Comparison of ENCODE assay signal across 4 worm cellular contexts in genomic region chrIII:5120593-5120992, ce11.
TF ChIP-seq lines count a peak whose summit lies in the region.

No protein-coding gene starts in this region.

TF ChIP-seq in whole organism, L1 larva, 84 proteins besides CTCF, POLR2A, EP300 and RAD21:
- TF ChIP-seq ceh-82 (tag; optimal IDR thresholded peaks at IDR 0.05; lab: Kevin White, UChicago) (no peak), ztf-11 (tag; optimal IDR thresholded peaks at IDR 0.05; lab: Kevin White, UChicago) (peak in 1 of 2 experiments; percentile 52), pqm-1 (tag; optimal IDR thresholded peaks at IDR 0.05; lab: Kevin White, UChicago) (no peak), ets-5 (GFP tag; IDR thresholded peaks at IDR 0.05; lab: Robert Waterston, UW) (no peak), nhr-76 (tag; optimal IDR thresholded peaks at IDR 0.05; lab: Kevin White, UChicago) (no peak), C16A3.4 (tag; optimal IDR thresholded peaks at IDR 0.05; lab: Kevin White, UChicago) (no peak), zag-1 (tag; optimal IDR thresholded peaks at IDR 0.05; lab: Kevin White, UChicago) (no peak), tbx-2 (tag; optimal IDR thresholded peaks at IDR 0.05; lab: Kevin White, UChicago) (peak; percentile 96)
TF ChIP-seq in whole organism, L1 larva: peak in this region for 2.

TF ChIP-seq in whole organism, L4 larva, 104 proteins besides CTCF, POLR2A, EP300 and RAD21:
- TF ChIP-seq spr-1 (tag; optimal IDR thresholded peaks at IDR 0.05; lab: Kevin White, UChicago): no peak
- peak; percentile 74 for TF ChIP-seq aha-1 (tag; lab: Kevin White, UChicago)

TF ChIP-seq in whole organism, late embryonic, 69 proteins besides CTCF, POLR2A, EP300 and RAD21:
- TF ChIP-seq sox-2 (GFP tag; IDR thresholded peaks at IDR 0.05; lab: Robert Waterston, UW) (no peak), lin-11 (tag; optimal IDR thresholded peaks at IDR 0.05; lab: Kevin White, UChicago) (no peak), tbx-2 (tag; optimal IDR thresholded peaks at IDR 0.05; lab: Kevin White, UChicago) (peak; percentile 29)

TF ChIP-seq in whole organism, mixed stage, embryonic, 35 proteins besides CTCF, POLR2A, EP300 and RAD21:
- peak; percentile 84 for TF ChIP-seq lin-32 (GFP tag; optimal IDR thresholded peaks at IDR 0.05; lab: Kevin White, UChicago)
- TF ChIP-seq sptf-1 (tag; optimal IDR thresholded peaks at IDR 0.05; lab: Kevin White, UChicago): no peak
- TF ChIP-seq nhr-2 (tag; optimal IDR thresholded peaks at IDR 0.05; lab: Kevin White, UChicago): peak; percentile 24

Comparison
In these comparisons a context has a peak if more than half of its experiments do, and no peak if none do; other contexts are left out.
1. Of the 29 proteins assayed by ChIP-seq in both whole organism, L4 larva and whole organism, L1 larva: peak only in whole organism, L4 larva: aha-1; only in whole organism, L1 larva: none; in both: none; in neither: 27; mixed calls (peak in some experiments, not most) for 1.